Worm (Caenorhabditis elegans) whole organism, L3 larva: ENCODE results near the gene str-43.

Source experiments
- R02D3.7 ChIP-seq: fragments of 150-350 bp; optimal IDR thresholded peaks from 2 replicates; lab custom pipeline; 2014; ENCODE audit warnings: missing biosample characterization, missing genetic modification characterization
- ZK546.5 ChIP-seq: sonication (generic microtip); optimal IDR thresholded peaks from 2 replicates; lab custom pipeline; 2017; ENCODE audit warnings: missing biosample characterization, missing genetic modification characterization
- aly-2 ChIP-seq: fragments of 150-350 bp; optimal IDR thresholded peaks from 2 replicates; lab custom pipeline; 2014; ENCODE audit warnings: missing biosample characterization, missing genetic modification characterization
- ama-1 ChIP-seq: fragments of 150-350 bp; optimal IDR thresholded peaks from 2 replicates; lab custom pipeline; 2018
- ceh-16 ChIP-seq: sonication (generic microtip); optimal IDR thresholded peaks from 2 replicates; lab custom pipeline; 2017; ENCODE audit warnings: missing biosample characterization, missing genetic modification characterization
- ceh-28 ChIP-seq: fragments of 150-350 bp; optimal IDR thresholded peaks from 2 replicates; lab custom pipeline; 2014; ENCODE audit warnings: missing biosample characterization, missing genetic modification reagents, missing genetic modification characterization
- ceh-82 ChIP-seq: fragments of 150-350 bp; optimal IDR thresholded peaks from 2 replicates; lab custom pipeline; 2014; ENCODE audit warnings: missing biosample characterization, missing genetic modification characterization
- ceh-9 ChIP-seq: sonication (generic microtip); optimal IDR thresholded peaks from 2 replicates; lab custom pipeline; 2018; ENCODE audit warnings: missing biosample characterization, missing genetic modification characterization
- daf-12 ChIP-seq: fragments of 150-350 bp; optimal IDR thresholded peaks from 2 replicates; lab custom pipeline; 2014; ENCODE audit warnings: missing biosample characterization, missing genetic modification reagents, missing genetic modification characterization
- egl-27 ChIP-seq: sonication (generic microtip); optimal IDR thresholded peaks from 4 replicates; lab custom pipeline; 2017; ENCODE audit warnings: missing biosample characterization, missing genetic modification reagents, missing genetic modification characterization
- egl-5 ChIP-seq: fragments of 150-350 bp; optimal IDR thresholded peaks from 2 replicates; lab custom pipeline; 2017; ENCODE audit warnings: missing biosample characterization, missing genetic modification reagents, missing genetic modification characterization, inconsistent platforms
- elt-1 ChIP-seq: fragments of 150-350 bp; optimal IDR thresholded peaks from 2 replicates; lab custom pipeline; 2014; ENCODE audit warnings: missing biosample characterization, missing genetic modification characterization
- elt-2 ChIP-seq: sonication (generic microtip); optimal IDR thresholded peaks from 2 replicates; lab custom pipeline; 2016; ENCODE audit warnings: missing genetic modification reagents, mild to moderate bottlenecking, missing genetic modification characterization, missing compliant biosample characterization
- elt-3 ChIP-seq, 3 experiments: fragments of 150-350 bp in 1 of 3; sonication (generic microtip) in 2 of 3; optimal IDR thresholded peaks; 2 replicates in 2 of 3; 4 replicates in 1 of 3; lab custom pipeline; 2014 to 2017; ENCODE audit warnings: missing biosample characterization in 3 of 3, missing genetic modification characterization in 3 of 3
- eor-1 ChIP-seq, 2 experiments: fragments of 150-350 bp; optimal IDR thresholded peaks; 2 replicates each; lab custom pipeline; 2014 to 2018; ENCODE audit warnings: missing biosample characterization in 2 of 2, missing genetic modification characterization in 2 of 2
- fkh-10 ChIP-seq: sonication (generic microtip); optimal IDR thresholded peaks from 2 replicates; lab custom pipeline; 2017; ENCODE audit warnings: missing biosample characterization, missing genetic modification reagents, missing genetic modification characterization
- fkh-2 ChIP-seq: fragments of 150-350 bp; optimal IDR thresholded peaks from 2 replicates; lab custom pipeline; 2014; ENCODE audit warnings: missing biosample characterization, missing genetic modification reagents, missing genetic modification characterization
- fos-1 ChIP-seq: fragments of 150-350 bp; optimal IDR thresholded peaks from 2 replicates; lab custom pipeline; 2014; ENCODE audit warnings: missing biosample characterization, missing genetic modification characterization
- hmg-11 ChIP-seq: sonication (generic microtip); optimal IDR thresholded peaks from 2 replicates; lab custom pipeline; 2016; ENCODE audit warnings: missing genetic modification characterization, missing compliant biosample characterization
- jun-1 ChIP-seq: fragments of 150-350 bp; optimal IDR thresholded peaks from 2 replicates; lab custom pipeline; 2014; ENCODE audit warnings: missing biosample characterization, missing genetic modification reagents, missing genetic modification characterization
- lin-15B ChIP-seq: fragments of 150-350 bp; optimal IDR thresholded peaks from 2 replicates; lab custom pipeline; 2014; ENCODE audit warnings: missing biosample characterization, missing genetic modification characterization
- lin-39 ChIP-seq: fragments of 150-350 bp; optimal IDR thresholded peaks from 2 replicates; lab custom pipeline; 2018; ENCODE audit warnings: missing biosample characterization, missing genetic modification reagents, missing genetic modification characterization
- lsy-12 ChIP-seq: sonication (generic microtip); optimal IDR thresholded peaks from 2 replicates; lab custom pipeline; 2016; ENCODE audit warnings: mild to moderate bottlenecking, missing genetic modification characterization, missing compliant biosample characterization
- mdl-1 ChIP-seq: fragments of 150-350 bp; optimal IDR thresholded peaks from 2 replicates; lab custom pipeline; 2014; ENCODE audit warnings: missing biosample characterization, missing genetic modification characterization
- mml-1 ChIP-seq: fragments of 150-350 bp; sonication (generic microtip); optimal IDR thresholded peaks from 3 replicates; lab custom pipeline; 2014; ENCODE audit warnings: missing biosample characterization, missing genetic modification characterization
- nfya-1 ChIP-seq: sonication (generic microtip); optimal IDR thresholded peaks from 2 replicates; lab custom pipeline; 2017; ENCODE audit warnings: missing genetic modification characterization, mild to moderate bottlenecking, missing compliant biosample characterization, antibody characterized with exemption, moderate library complexity; ENCODE audit not compliant: insufficient read depth
- nhr-11 ChIP-seq: fragments of 150-350 bp; optimal IDR thresholded peaks from 2 replicates; lab custom pipeline; 2014; ENCODE audit warnings: missing biosample characterization, missing genetic modification characterization
- nhr-12 ChIP-seq: fragments of 150-350 bp; optimal IDR thresholded peaks from 2 replicates; lab custom pipeline; 2014; ENCODE audit warnings: missing biosample characterization, missing genetic modification characterization
- nhr-23 ChIP-seq: fragments of 150-350 bp; optimal IDR thresholded peaks from 2 replicates; lab custom pipeline; 2014; ENCODE audit warnings: missing biosample characterization, missing genetic modification reagents, missing genetic modification characterization
- nhr-237 ChIP-seq: fragments of 150-350 bp; optimal IDR thresholded peaks from 2 replicates; lab custom pipeline; 2014; ENCODE audit warnings: missing biosample characterization, missing genetic modification characterization
- nhr-25 ChIP-seq: sonication (generic microtip); optimal IDR thresholded peaks from 2 replicates; lab custom pipeline; 2017; ENCODE audit warnings: missing biosample characterization, missing genetic modification characterization
- nhr-28 ChIP-seq: fragments of 150-350 bp; optimal IDR thresholded peaks from 2 replicates; lab custom pipeline; 2014; ENCODE audit warnings: missing biosample characterization, missing genetic modification characterization
- nhr-43 ChIP-seq: sonication (generic microtip); optimal IDR thresholded peaks from 2 replicates; lab custom pipeline; 2016; ENCODE audit warnings: mild to moderate bottlenecking, missing genetic modification characterization, missing compliant biosample characterization; ENCODE audit not compliant: poor library complexity, severe bottlenecking
- nhr-67 ChIP-seq: fragments of 150-350 bp; optimal IDR thresholded peaks from 2 replicates; lab custom pipeline; 2014; ENCODE audit warnings: missing biosample characterization, missing genetic modification characterization
- nhr-77 ChIP-seq: fragments of 150-350 bp; optimal IDR thresholded peaks from 2 replicates; lab custom pipeline; 2014; ENCODE audit warnings: missing biosample characterization, missing genetic modification characterization
- pha-4 ChIP-seq: fragments of 150-350 bp; optimal IDR thresholded peaks from 2 replicates; lab custom pipeline; 2014; ENCODE audit warnings: missing biosample characterization, missing genetic modification reagents, missing genetic modification characterization
- pqm-1 ChIP-seq: fragments of 150-350 bp; optimal IDR thresholded peaks from 2 replicates; lab custom pipeline; 2017; ENCODE audit warnings: missing biosample characterization, missing genetic modification characterization, inconsistent platforms
- sea-2 ChIP-seq: fragments of 150-350 bp; sonication (generic microtip); optimal IDR thresholded peaks from 4 replicates; lab custom pipeline; 2014; ENCODE audit warnings: missing biosample characterization, missing genetic modification reagents, missing genetic modification characterization
- skn-1 ChIP-seq: fragments of 150-350 bp; optimal IDR thresholded peaks from 2 replicates; lab custom pipeline; 2014; ENCODE audit warnings: missing biosample characterization, missing genetic modification characterization
- snpc-4 ChIP-seq: fragments of 150-350 bp; optimal IDR thresholded peaks from 2 replicates; lab custom pipeline; 2014; ENCODE audit warnings: missing biosample characterization, missing genetic modification characterization
- tbx-2 ChIP-seq: sonication (generic microtip); optimal IDR thresholded peaks from 2 replicates; lab custom pipeline; 2016; ENCODE audit warnings: mild to moderate bottlenecking, missing genetic modification characterization, missing compliant biosample characterization
- unc-39 ChIP-seq: sonication (generic microtip); optimal IDR thresholded peaks from 4 replicates; lab custom pipeline; 2017; ENCODE audit warnings: missing biosample characterization, missing genetic modification characterization
- unc-62 ChIP-seq: fragments of 150-350 bp; sonication (generic microtip); optimal IDR thresholded peaks from 4 replicates; lab custom pipeline; 2014; ENCODE audit warnings: missing biosample characterization, missing genetic modification reagents, missing genetic modification characterization
- zag-1 ChIP-seq: fragments of 150-350 bp; optimal IDR thresholded peaks from 2 replicates; lab custom pipeline; 2014; ENCODE audit warnings: missing biosample characterization, missing genetic modification characterization
- ztf-11 ChIP-seq: fragments of 150-350 bp; optimal IDR thresholded peaks from 2 replicates; lab custom pipeline; 2014; ENCODE audit warnings: missing biosample characterization, missing genetic modification characterization
- ztf-4 ChIP-seq: fragments of 150-350 bp; optimal IDR thresholded peaks from 2 replicates; lab custom pipeline; 2014; ENCODE audit warnings: missing biosample characterization, missing genetic modification characterization

The str-43 gene

DNA sequence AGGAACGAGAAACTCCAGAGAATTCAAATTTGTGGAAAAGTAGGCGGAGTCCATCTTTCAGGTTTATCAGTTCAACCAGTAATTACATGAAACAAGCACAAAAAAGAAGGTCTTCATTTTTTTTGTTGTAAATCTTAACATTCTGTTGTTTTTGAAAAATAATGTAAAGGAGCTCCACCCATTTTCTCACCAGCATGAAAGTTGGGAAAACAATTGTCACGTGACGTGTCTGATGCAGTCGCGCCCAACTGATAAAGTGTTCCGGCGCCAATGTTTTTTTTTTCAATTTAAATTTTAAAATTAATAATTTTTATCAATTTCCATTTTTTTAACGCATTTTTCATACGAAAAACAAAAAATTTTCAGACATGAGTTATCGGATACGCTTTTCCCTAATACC lies 17.1 kb upstream of the str-43 start, which contains the start of gene F57A10.4:
Gene F57A10.4 (plus strand): TSS at position 367 of the 400 bp plus-strand sequence.
- TF ChIP-seq ZK546.5 (tag; lab: Kevin White, UChicago), result no peak
- TF ChIP-seq nhr-12, result no peak
- no peak for TF ChIP-seq ztf-4
- no peak for TF ChIP-seq unc-62 (GFP tag; lab: Kevin White, UChicago)
- no peak for TF ChIP-seq lsy-12 (tag; lab: Kevin White, UChicago)
- no peak for TF ChIP-seq unc-39 (tag; lab: Kevin White, UChicago)
- TF ChIP-seq pqm-1, result no peak
- TF ChIP-seq ztf-11 (tag; lab: Kevin White, UChicago), result no peak
- no peak for TF ChIP-seq daf-12 (tag; lab: Kevin White, UChicago)
- no peak for TF ChIP-seq egl-5 (tag; lab: Kevin White, UChicago)
- no peak for TF ChIP-seq pha-4
- TF ChIP-seq nhr-23 (tag; lab: Kevin White, UChicago), result no peak
- TF ChIP-seq elt-3 (tag; optimal IDR thresholded peaks at IDR 0.05; lab: Kevin White, UChicago), result no peak
- no peak for TF ChIP-seq nhr-237
- TF ChIP-seq lin-39 (tag; lab: Kevin White, UChicago), result no peak

- TF ChIP-seq ceh-28 (tag; lab: Kevin White, UChicago) (peak; percentile 78), nhr-23 (tag; lab: Kevin White, UChicago) (peak; percentile 91), nhr-11 (tag; lab: Kevin White, UChicago) (peak; percentile 57), ama-1 (peak; percentile 62), ZK546.5 (tag; lab: Kevin White, UChicago) (peak; percentile 33), aly-2 (tag; lab: Kevin White, UChicago) (peak; percentile 30), elt-2 (tag; lab: Kevin White, UChicago) (peak; percentile 58), elt-1 (tag; lab: Kevin White, UChicago) (peak; percentile 26), nhr-77 (peak; percentile 80), ceh-82 (tag; lab: Kevin White, UChicago) (peak; percentile 87), tbx-2 (peak; percentile 89), fkh-2 (tag; lab: Kevin White, UChicago) (peak; percentile 33), nfya-1 (peak; percentile 89), mdl-1 (tag; lab: Kevin White, UChicago) (no peak), skn-1 (tag; lab: Kevin White, UChicago) (peak; percentile 49), pha-4 (peak; percentile 94), sea-2 (GFP tag; lab: Kevin White, UChicago) (no peak), nhr-43 (tag; lab: Kevin White, UChicago) (peak; percentile 90), lsy-12 (tag; lab: Kevin White, UChicago) (peak; percentile 78), egl-27 (tag; lab: Kevin White, UChicago) (peak; percentile 33), ztf-4 (peak; percentile 17), ceh-9 (tag; lab: Kevin White, UChicago) (no peak), nhr-25 (tag; lab: Kevin White, UChicago) (peak; percentile 85), pqm-1 (peak; percentile 54), daf-12 (tag; lab: Kevin White, UChicago) (peak; percentile 32), mml-1 (tag; lab: Kevin White, UChicago) (no peak), lin-39 (tag; lab: Kevin White, UChicago) (peak; percentile 62), fos-1 (tag; lab: Kevin White, UChicago) (no peak), ztf-11 (tag; lab: Kevin White, UChicago) (no peak), lin-15B (tag; lab: Kevin White, UChicago) (peak; percentile 93), nhr-237 (no peak), ceh-16 (no peak), R02D3.7 (tag; lab: Kevin White, UChicago) (peak; percentile 87), nhr-28 (tag; lab: Kevin White, UChicago) (no peak), zag-1 (tag; lab: Kevin White, UChicago) (peak; percentile 51), snpc-4 (peak; percentile 90), unc-39 (tag; lab: Kevin White, UChicago) (no peak), egl-5 (tag; lab: Kevin White, UChicago) (peak; percentile 80), eor-1 (tag; optimal IDR thresholded peaks at IDR 0.05; lab: Kevin White, UChicago) (no peak), jun-1 (tag; lab: Kevin White, UChicago) (peak; percentile 74), fkh-10 (peak; percentile 34), hmg-11 (tag; lab: Kevin White, UChicago) (peak; percentile 82), unc-62 (GFP tag; lab: Kevin White, UChicago) (no peak), nhr-67 (no peak)
Measured at ce11 chrV:15766122-15766594, 14.2 kb upstream of the str-43 start, which contains the start of the genes haf-3 and F57A10.2. Gene haf-3, minus strand, starts transcription at chrV:15766172. Gene F57A10.2, plus strand, starts transcription at chrV:15766575.
